Fruit fly (Drosophila melanogaster) whole organism, embryonic: ENCODE results near the gene scyl.

Experiments used
- CG10565 ChIP-seq: fragments of 200-800 bp; sonication (Bioruptor generic); optimal IDR thresholded peaks from 3 replicates; lab custom pipeline; 2016; ENCODE audit warnings: missing biosample characterization, mild to moderate bottlenecking, missing genetic modification characterization
- CG11247 ChIP-seq: fragments of 200-800 bp; sonication (Bioruptor generic); IDR thresholded peaks from 2 replicates; pipeline ENCODE4 v1.3.6; 2022; ENCODE audit warnings: missing biosample characterization, missing genetic modification characterization
- CG11560 ChIP-seq: fragments of 200-800 bp; sonication (Bioruptor generic); IDR thresholded peaks from 3 replicates; pipeline ENCODE4 v1.3.6; 2022; ENCODE audit warnings: missing biosample characterization, missing genetic modification characterization
- CG13287 ChIP-seq: fragments of 200-800 bp; sonication (Bioruptor generic); IDR thresholded peaks from 2 replicates; pipeline ENCODE4 v1.3.6; 2022; ENCODE audit warnings: missing biosample characterization, missing genetic modification characterization; ENCODE audit not compliant: partially characterized antibody
- CG13424 ChIP-seq: fragments of 200-800 bp; sonication (Bioruptor generic); optimal IDR thresholded peaks from 2 replicates; lab custom pipeline; 2019; ENCODE audit warnings: missing biosample characterization, mild to moderate bottlenecking, missing genetic modification characterization, moderate library complexity
- CG14965 ChIP-seq: fragments of 200-800 bp; sonication (Bioruptor generic); optimal IDR thresholded peaks from 2 replicates; lab custom pipeline; 2016; ENCODE audit warnings: missing biosample characterization, missing genetic modification characterization, borderline replicate concordance
- CG17328 ChIP-seq: fragments of 200-800 bp; sonication (Bioruptor generic); IDR thresholded peaks from 2 replicates; pipeline ENCODE4 v1.3.6; 2022; ENCODE audit warnings: missing biosample characterization, missing genetic modification characterization
- CG1792 ChIP-seq: fragments of 200-800 bp; sonication (Bioruptor generic); optimal IDR thresholded peaks from 2 replicates; lab custom pipeline; 2016; ENCODE audit warnings: missing biosample characterization, missing genetic modification characterization
- CG3163 ChIP-seq: fragments of 200-800 bp; sonication (Bioruptor generic); optimal IDR thresholded peaks from 3 replicates; lab custom pipeline; 2016; ENCODE audit warnings: missing biosample characterization, missing genetic modification characterization
- CG32772 ChIP-seq: fragments of 200-800 bp; sonication (Bioruptor generic); IDR thresholded peaks from 2 replicates; pipeline ENCODE4 v1.3.6; 2022; ENCODE audit warnings: missing biosample characterization, missing genetic modification characterization
- CG3281 ChIP-seq: fragments of 200-800 bp; sonication (Bioruptor generic); optimal IDR thresholded peaks from 3 replicates; lab custom pipeline; 2017; ENCODE audit warnings: missing biosample characterization, mild to moderate bottlenecking, missing genetic modification characterization
- CG3407 ChIP-seq: fragments of 200-800 bp; sonication (Bioruptor generic); optimal IDR thresholded peaks from 2 replicates; lab custom pipeline; 2018; ENCODE audit warnings: missing biosample characterization, mild to moderate bottlenecking, missing genetic modification characterization
- CG34422 ChIP-seq: fragments of 200-800 bp; sonication (Bioruptor generic); IDR thresholded peaks from 3 replicates; pipeline ENCODE4 v1.3.6; 2022; ENCODE audit warnings: missing biosample characterization, missing genetic modification characterization
- CG4820 ChIP-seq: fragments of 200-800 bp; sonication (Bioruptor generic); optimal IDR thresholded peaks from 3 replicates; lab custom pipeline; 2016; ENCODE audit warnings: missing biosample characterization, missing genetic modification characterization
- CG6654 ChIP-seq: fragments of 200-800 bp; sonication (Bioruptor generic); optimal IDR thresholded peaks from 2 replicates; lab custom pipeline; 2017; ENCODE audit warnings: missing biosample characterization, mild to moderate bottlenecking, missing genetic modification characterization
- CG6791 ChIP-seq: fragments of 200-800 bp; sonication (Bioruptor generic); IDR thresholded peaks from 3 replicates; pipeline ENCODE4 v1.3.6; 2022; ENCODE audit warnings: missing biosample characterization, missing genetic modification characterization; ENCODE audit not compliant: partially characterized antibody
- CG7357 ChIP-seq: fragments of 200-800 bp; sonication (Bioruptor generic); IDR thresholded peaks from 3 replicates; pipeline ENCODE4 v1.3.6; 2022; ENCODE audit warnings: missing biosample characterization, missing genetic modification characterization
- CG7556 ChIP-seq: fragments of 200-800 bp; sonication (Bioruptor generic); optimal IDR thresholded peaks from 2 replicates; lab custom pipeline; 2017; ENCODE audit warnings: missing biosample characterization, mild to moderate bottlenecking, missing genetic modification characterization
- CG9437 ChIP-seq: fragments of 200-800 bp; sonication (Bioruptor generic); optimal IDR thresholded peaks from 2 replicates; lab custom pipeline; 2018; ENCODE audit warnings: missing biosample characterization, mild to moderate bottlenecking, missing genetic modification characterization
- Chrac-16 ChIP-seq: fragments of 200-800 bp; sonication (Bioruptor generic); optimal IDR thresholded peaks from 3 replicates; lab custom pipeline; 2016; ENCODE audit warnings: missing biosample characterization, missing genetic modification characterization
- D ChIP-seq, 2 experiments: fragments of 200-800 bp in 1 of 2; fragments of >200 bp in 1 of 2; sonication (Bioruptor generic) in 1 of 2; optimal IDR thresholded peaks; 2 replicates in 1 of 2; 3 replicates in 1 of 2; lab custom pipeline; 2017; ENCODE audit warnings: mild to moderate bottlenecking in 1 of 2, missing biosample characterization in 1 of 2, missing genetic modification characterization in 1 of 2, missing genetic modification reagents in 1 of 2
- Dek ChIP-seq: fragments of 200-800 bp; sonication (Bioruptor generic); optimal IDR thresholded peaks from 3 replicates; lab custom pipeline; 2019; ENCODE audit warnings: missing biosample characterization, mild to moderate bottlenecking, missing genetic modification characterization, moderate library complexity
- Dip3 ChIP-seq: fragments of 200-800 bp; sonication (Bioruptor generic); optimal IDR thresholded peaks from 3 replicates; lab custom pipeline; 2016; ENCODE audit warnings: missing biosample characterization, missing genetic modification characterization
- Doc2 ChIP-seq: fragments of 200-800 bp; sonication (Bioruptor generic); IDR thresholded peaks from 2 replicates; pipeline ENCODE4 v1.3.6; 2022; ENCODE audit warnings: missing biosample characterization, missing genetic modification characterization
- Fer3 ChIP-seq: fragments of 200-800 bp; sonication (Bioruptor generic); optimal IDR thresholded peaks from 2 replicates; lab custom pipeline; 2018; ENCODE audit warnings: missing biosample characterization, mild to moderate bottlenecking, missing genetic modification characterization, moderate library complexity
- HHEX ChIP-seq: fragments of 200-800 bp; sonication (Bioruptor generic); optimal IDR thresholded peaks from 3 replicates; lab custom pipeline; 2017; ENCODE audit warnings: missing biosample characterization, mild to moderate bottlenecking, missing genetic modification characterization, missing genetic modification reagents
- HmgZ ChIP-seq: fragments of 200-800 bp; sonication (Bioruptor generic); optimal IDR thresholded peaks from 2 replicates; lab custom pipeline; 2018; ENCODE audit warnings: missing biosample characterization, mild to moderate bottlenecking, missing genetic modification characterization
- Mad ChIP-seq: fragments of 200-800 bp; sonication (Bioruptor generic); optimal IDR thresholded peaks from 2 replicates; lab custom pipeline; 2016; ENCODE audit warnings: missing biosample characterization, missing genetic modification characterization
- Mrtf ChIP-seq: fragments of 200-800 bp; sonication (Bioruptor generic); IDR thresholded peaks from 3 replicates; pipeline ENCODE4 v1.3.6; 2022; ENCODE audit warnings: missing biosample characterization, missing genetic modification characterization
- Ravus ChIP-seq: fragments of 200-800 bp; sonication (Bioruptor generic); IDR thresholded peaks from 2 replicates; pipeline ENCODE4 v1.3.6; 2022; ENCODE audit warnings: missing biosample characterization, missing genetic modification characterization
- Vsx1 ChIP-seq: fragments of 200-800 bp; sonication (Bioruptor generic); optimal IDR thresholded peaks from 2 replicates; lab custom pipeline; 2017; ENCODE audit warnings: missing biosample characterization, mild to moderate bottlenecking, missing genetic modification characterization, missing genetic modification reagents
- Xbp1 ChIP-seq: fragments of 200-800 bp; sonication (Bioruptor generic); optimal IDR thresholded peaks from 3 replicates; lab custom pipeline; 2016; ENCODE audit warnings: missing biosample characterization, mild to moderate bottlenecking, missing genetic modification characterization
- da ChIP-seq: fragments of 200-800 bp; sonication (Bioruptor generic); optimal IDR thresholded peaks from 2 replicates; lab custom pipeline; 2016; ENCODE audit warnings: missing biosample characterization, missing genetic modification characterization
- dm ChIP-seq: fragments of 200-800 bp; sonication (Bioruptor generic); optimal IDR thresholded peaks from 3 replicates; lab custom pipeline; 2016; ENCODE audit warnings: missing biosample characterization, missing genetic modification characterization
- fd102C ChIP-seq: fragments of 200-800 bp; sonication (Bioruptor generic); optimal IDR thresholded peaks from 2 replicates; lab custom pipeline; 2018; ENCODE audit warnings: missing biosample characterization, mild to moderate bottlenecking, missing genetic modification characterization, moderate library complexity
- fd64A ChIP-seq: fragments of 200-800 bp; sonication (Bioruptor generic); optimal IDR thresholded peaks from 3 replicates; lab custom pipeline; 2018; ENCODE audit warnings: missing biosample characterization, mild to moderate bottlenecking, missing genetic modification characterization
- gro ChIP-seq: fragments of 200-800 bp; sonication (Bioruptor generic); optimal IDR thresholded peaks from 2 replicates; lab custom pipeline; 2016; ENCODE audit warnings: missing biosample characterization, missing genetic modification characterization
- gt ChIP-seq: fragments of 200-800 bp; sonication (Bioruptor generic); IDR thresholded peaks from 2 replicates; pipeline ENCODE4 v1.3.6; 2022; ENCODE audit warnings: missing biosample characterization, missing genetic modification characterization
- hbn ChIP-seq: fragments of 200-800 bp; sonication (Bioruptor generic); IDR thresholded peaks from 2 replicates; pipeline ENCODE4 v1.3.6; 2022; ENCODE audit warnings: missing biosample characterization, missing genetic modification characterization; ENCODE audit not compliant: partially characterized antibody
- hth ChIP-seq: fragments of >200 bp; optimal IDR thresholded peaks from 2 replicates; lab custom pipeline; 2017; ENCODE audit warnings: inconsistent platforms
- klu ChIP-seq: fragments of 200-800 bp; sonication (Bioruptor generic); IDR thresholded peaks from 2 replicates; pipeline ENCODE4 v1.3.6; 2022; ENCODE audit warnings: missing biosample characterization, missing genetic modification characterization
- ro ChIP-seq: fragments of 200-800 bp; sonication (Bioruptor generic); IDR thresholded peaks from 2 replicates; pipeline ENCODE4 v1.3.6; 2022; ENCODE audit warnings: missing biosample characterization, missing genetic modification characterization
- sc ChIP-seq, 3 experiments: fragments of >200 bp in 2 of 3; fragments of 200-800 bp in 1 of 3; sonication (Bioruptor generic) in 1 of 3; optimal IDR thresholded peaks; 2 replicates in 2 of 3; 3 replicates in 1 of 3; lab custom pipeline; 2017; ENCODE audit warnings: mild to moderate bottlenecking in 1 of 3, missing biosample characterization in 1 of 3, missing genetic modification characterization in 1 of 3, missing genetic modification reagents in 1 of 3
- scrt ChIP-seq: fragments of 200-800 bp; sonication (Bioruptor generic); optimal IDR thresholded peaks from 2 replicates; lab custom pipeline; 2018; ENCODE audit warnings: missing biosample characterization, mild to moderate bottlenecking, missing genetic modification characterization, moderate library complexity
- seq ChIP-seq: fragments of 200-800 bp; sonication (Bioruptor generic); IDR thresholded peaks from 2 replicates; pipeline ENCODE4 v1.3.6; 2022; ENCODE audit warnings: missing biosample characterization, missing genetic modification characterization
- so ChIP-seq: fragments of 200-800 bp; sonication (Bioruptor generic); IDR thresholded peaks from 3 replicates; pipeline ENCODE4 v1.3.6; 2022; ENCODE audit warnings: missing biosample characterization, missing genetic modification characterization
- sob ChIP-seq: fragments of 200-800 bp; sonication (Bioruptor generic); IDR thresholded peaks from 2 replicates; pipeline ENCODE4 v1.3.6; 2022; ENCODE audit warnings: missing biosample characterization, missing genetic modification characterization
- trem ChIP-seq: fragments of 200-800 bp; optimal IDR thresholded peaks from 3 replicates; lab custom pipeline; 2019; ENCODE audit warnings: missing biosample characterization, mild to moderate bottlenecking, missing genetic modification characterization, moderate library complexity
- ttk ChIP-seq: fragments of 200-800 bp; sonication (Bioruptor generic); IDR thresholded peaks from 2 replicates; pipeline ENCODE4 v2.1.2; 2022; ENCODE audit warnings: missing biosample characterization, missing genetic modification characterization
- vvl ChIP-seq: fragments of 200-800 bp; sonication (Bioruptor generic); IDR thresholded peaks from 2 replicates; pipeline ENCODE4 v1.3.6; 2022; ENCODE audit warnings: missing biosample characterization, missing genetic modification characterization
- zen ChIP-seq: fragments of 200-800 bp; sonication (Bioruptor generic); optimal IDR thresholded peaks from 3 replicates; lab custom pipeline; 2018; ENCODE audit warnings: missing biosample characterization, mild to moderate bottlenecking, missing genetic modification characterization, moderate library complexity

The scyl gene

DNA sequence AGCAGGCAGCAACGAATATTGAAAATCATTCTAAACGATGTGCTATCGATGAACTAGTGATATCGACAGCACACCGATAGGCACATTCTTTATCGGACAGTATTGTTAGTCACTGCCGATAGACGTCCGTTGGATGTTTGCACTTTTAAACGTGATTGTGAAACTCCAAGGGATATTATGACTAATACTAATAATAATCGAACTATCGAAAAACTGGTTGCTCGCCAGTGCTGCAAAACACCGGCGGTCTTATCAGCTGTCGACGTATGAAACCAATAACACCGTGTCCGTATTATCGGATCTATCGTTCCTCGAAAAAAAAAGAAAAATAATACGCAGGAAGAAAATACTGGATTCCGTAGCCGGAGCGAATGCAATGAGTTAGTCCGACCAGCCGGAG is 41.6 kb upstream of the scyl start, which contains the start of the genes Ube3a and CG7600 (continued):
- TF ChIP-seq CG17328 (GFP tag; lab: Robert Waterston, UW): no peak
- peak; percentile 2 for TF ChIP-seq CG4820 (GFP tag; lab: Kevin White, UChicago)
- no peak for TF ChIP-seq D (optimal IDR thresholded peaks at IDR 0.05; lab: Kevin White, UChicago)
- TF ChIP-seq D (GFP tag; optimal IDR thresholded peaks at IDR 0.05; lab: Kevin White, UChicago): no peak
- no peak for TF ChIP-seq fd64A (GFP tag; lab: Kevin White, UChicago)
- TF ChIP-seq klu (GFP tag; lab: Robert Waterston, UW): no peak
- TF ChIP-seq CG10565 (GFP tag; lab: Kevin White, UChicago): no peak
- TF ChIP-seq CG32772 (GFP tag; lab: Robert Waterston, UW): no peak
- peak; percentile 63 for TF ChIP-seq gro (GFP tag; lab: Kevin White, UChicago)
- peak; percentile 100 for TF ChIP-seq CG6791 (GFP tag; lab: Robert Waterston, UW)
- no peak for TF ChIP-seq hth (lab: Kevin White, UChicago)
- TF ChIP-seq Fer3: peak; percentile 26
- TF ChIP-seq CG13424: peak; percentile 18
- no peak for TF ChIP-seq Doc2 (GFP tag; lab: Robert Waterston, UW)
- TF ChIP-seq sc (optimal IDR thresholded peaks at IDR 0.05; lab: Kevin White, UChicago): no peak
- no peak for TF ChIP-seq sc (GFP tag; optimal IDR thresholded peaks at IDR 0.05; lab: Kevin White, UChicago)
- no peak for TF ChIP-seq da (GFP tag; lab: Kevin White, UChicago)
- peak; percentile 81 for TF ChIP-seq dm (GFP tag; lab: Kevin White, UChicago)
- TF ChIP-seq scrt: peak; percentile 65
- TF ChIP-seq CG3163 (GFP tag; lab: Kevin White, UChicago): peak; percentile 47
- TF ChIP-seq CG7556 (GFP tag; lab: Kevin White, UChicago): peak; percentile 25
- peak; percentile 94 for TF ChIP-seq HmgZ (tag; lab: Kevin White, UChicago)
- peak; percentile 100 for TF ChIP-seq CG13287 (GFP tag; lab: Robert Waterston, UW)
- TF ChIP-seq hbn (GFP tag; lab: Robert Waterston, UW): peak; percentile 99
- TF ChIP-seq CG1792 (GFP tag; lab: Kevin White, UChicago): no peak
- peak; percentile 20; the same call in 1 of the 2 replicates for TF ChIP-seq CG11247 (GFP tag; lab: Robert Waterston, UW)
- no peak for TF ChIP-seq Mrtf (GFP tag; lab: Robert Waterston, UW)
- TF ChIP-seq CG34422 (GFP tag; lab: Robert Waterston, UW): no peak
- no peak for TF ChIP-seq fd102C (GFP tag; lab: Kevin White, UChicago)
- peak; percentile 27; the same call in 1 of the 3 replicates for TF ChIP-seq CG11560 (tag; lab: Robert Waterston, UW)
- TF ChIP-seq CG3281 (GFP tag; lab: Kevin White, UChicago): peak; percentile 33
- peak; percentile 24 for TF ChIP-seq Vsx1 (GFP tag; lab: Kevin White, UChicago)
- TF ChIP-seq ro: no peak
- peak; percentile 68 for TF ChIP-seq CG9437
- no peak for TF ChIP-seq Dek
- no peak for TF ChIP-seq gt (GFP tag; lab: Robert Waterston, UW)
- peak; percentile 54 for TF ChIP-seq zen
- peak; percentile 18 for TF ChIP-seq Dip3 (GFP tag; lab: Kevin White, UChicago)
- TF ChIP-seq sob (GFP tag; lab: Robert Waterston, UW): peak; percentile 68
- TF ChIP-seq HHEX (GFP tag; lab: Kevin White, UChicago): no peak
- TF ChIP-seq ttk (GFP tag; lab: Robert Waterston, UW): no peak
- TF ChIP-seq CG14965 (GFP tag; lab: Kevin White, UChicago): no peak
- no peak for TF ChIP-seq Mad (GFP tag; lab: Kevin White, UChicago)
- peak; percentile 28; the same call in 1 of the 2 replicates for TF ChIP-seq vvl (GFP tag; lab: Robert Waterston, UW)
- no peak for TF ChIP-seq CG7357 (GFP tag; lab: Robert Waterston, UW)
- peak; percentile 47 for TF ChIP-seq Xbp1 (GFP tag; lab: Kevin White, UChicago)
- TF ChIP-seq CG6654 (GFP tag; lab: Kevin White, UChicago): no peak
- peak; percentile 88 for TF ChIP-seq trem
- no peak for TF ChIP-seq CG3407 (GFP tag; lab: Kevin White, UChicago)
- no peak for TF ChIP-seq so (GFP tag; lab: Robert Waterston, UW)
- no peak for TF ChIP-seq Ravus (GFP tag; lab: Robert Waterston, UW)
- TF ChIP-seq seq (GFP tag; lab: Robert Waterston, UW): no peak; the same call in 1 of the 2 replicates
- no peak for TF ChIP-seq Chrac-16 (GFP tag; lab: Kevin White, UChicago)
